Worm (Caenorhabditis elegans) whole organism, L3 larva: ENCODE data around the gene srg-6.

Experiments used
- R02D3.7 ChIP-seq: fragments of 150-350 bp; optimal IDR thresholded peaks from 2 replicates; lab custom pipeline; 2014; ENCODE audit warnings: missing biosample characterization, missing genetic modification characterization
- ZK546.5 ChIP-seq: sonication (generic microtip); optimal IDR thresholded peaks from 2 replicates; lab custom pipeline; 2017; ENCODE audit warnings: missing biosample characterization, missing genetic modification characterization
- aly-2 ChIP-seq: fragments of 150-350 bp; optimal IDR thresholded peaks from 2 replicates; lab custom pipeline; 2014; ENCODE audit warnings: missing biosample characterization, missing genetic modification characterization
- ama-1 ChIP-seq: fragments of 150-350 bp; optimal IDR thresholded peaks from 2 replicates; lab custom pipeline; 2018
- ceh-16 ChIP-seq: sonication (generic microtip); optimal IDR thresholded peaks from 2 replicates; lab custom pipeline; 2017; ENCODE audit warnings: missing biosample characterization, missing genetic modification characterization
- ceh-82 ChIP-seq: fragments of 150-350 bp; optimal IDR thresholded peaks from 2 replicates; lab custom pipeline; 2014; ENCODE audit warnings: missing biosample characterization, missing genetic modification characterization
- ceh-9 ChIP-seq: sonication (generic microtip); optimal IDR thresholded peaks from 2 replicates; lab custom pipeline; 2018; ENCODE audit warnings: missing biosample characterization, missing genetic modification characterization
- daf-12 ChIP-seq: fragments of 150-350 bp; optimal IDR thresholded peaks from 2 replicates; lab custom pipeline; 2014; ENCODE audit warnings: missing biosample characterization, missing genetic modification reagents, missing genetic modification characterization
- elt-1 ChIP-seq: fragments of 150-350 bp; optimal IDR thresholded peaks from 2 replicates; lab custom pipeline; 2014; ENCODE audit warnings: missing biosample characterization, missing genetic modification characterization
- elt-2 ChIP-seq: sonication (generic microtip); optimal IDR thresholded peaks from 2 replicates; lab custom pipeline; 2016; ENCODE audit warnings: missing genetic modification reagents, mild to moderate bottlenecking, missing genetic modification characterization, missing compliant biosample characterization
- elt-3 ChIP-seq, 3 experiments: fragments of 150-350 bp in 1 of 3; sonication (generic microtip) in 2 of 3; optimal IDR thresholded peaks; 2 replicates in 2 of 3; 4 replicates in 1 of 3; lab custom pipeline; 2014 to 2017; ENCODE audit warnings: missing biosample characterization in 3 of 3, missing genetic modification characterization in 3 of 3
- eor-1 ChIP-seq, 2 experiments: fragments of 150-350 bp; optimal IDR thresholded peaks; 2 replicates each; lab custom pipeline; 2014 to 2018; ENCODE audit warnings: missing biosample characterization in 2 of 2, missing genetic modification characterization in 2 of 2
- fkh-10 ChIP-seq: sonication (generic microtip); optimal IDR thresholded peaks from 2 replicates; lab custom pipeline; 2017; ENCODE audit warnings: missing biosample characterization, missing genetic modification reagents, missing genetic modification characterization
- fkh-2 ChIP-seq: fragments of 150-350 bp; optimal IDR thresholded peaks from 2 replicates; lab custom pipeline; 2014; ENCODE audit warnings: missing biosample characterization, missing genetic modification reagents, missing genetic modification characterization
- hmg-11 ChIP-seq: sonication (generic microtip); optimal IDR thresholded peaks from 2 replicates; lab custom pipeline; 2016; ENCODE audit warnings: missing genetic modification characterization, missing compliant biosample characterization
- jun-1 ChIP-seq: fragments of 150-350 bp; optimal IDR thresholded peaks from 2 replicates; lab custom pipeline; 2014; ENCODE audit warnings: missing biosample characterization, missing genetic modification reagents, missing genetic modification characterization
- lin-15B ChIP-seq: fragments of 150-350 bp; optimal IDR thresholded peaks from 2 replicates; lab custom pipeline; 2014; ENCODE audit warnings: missing biosample characterization, missing genetic modification characterization
- lin-39 ChIP-seq: fragments of 150-350 bp; optimal IDR thresholded peaks from 2 replicates; lab custom pipeline; 2018; ENCODE audit warnings: missing biosample characterization, missing genetic modification reagents, missing genetic modification characterization
- lsy-12 ChIP-seq: sonication (generic microtip); optimal IDR thresholded peaks from 2 replicates; lab custom pipeline; 2016; ENCODE audit warnings: mild to moderate bottlenecking, missing genetic modification characterization, missing compliant biosample characterization
- mdl-1 ChIP-seq: fragments of 150-350 bp; optimal IDR thresholded peaks from 2 replicates; lab custom pipeline; 2014; ENCODE audit warnings: missing biosample characterization, missing genetic modification characterization
- mml-1 ChIP-seq: fragments of 150-350 bp; sonication (generic microtip); optimal IDR thresholded peaks from 3 replicates; lab custom pipeline; 2014; ENCODE audit warnings: missing biosample characterization, missing genetic modification characterization
- nfya-1 ChIP-seq: sonication (generic microtip); optimal IDR thresholded peaks from 2 replicates; lab custom pipeline; 2017; ENCODE audit warnings: missing genetic modification characterization, mild to moderate bottlenecking, missing compliant biosample characterization, antibody characterized with exemption, moderate library complexity; ENCODE audit not compliant: insufficient read depth
- nhr-11 ChIP-seq: fragments of 150-350 bp; optimal IDR thresholded peaks from 2 replicates; lab custom pipeline; 2014; ENCODE audit warnings: missing biosample characterization, missing genetic modification characterization
- nhr-12 ChIP-seq: fragments of 150-350 bp; optimal IDR thresholded peaks from 2 replicates; lab custom pipeline; 2014; ENCODE audit warnings: missing biosample characterization, missing genetic modification characterization
- nhr-23 ChIP-seq: fragments of 150-350 bp; optimal IDR thresholded peaks from 2 replicates; lab custom pipeline; 2014; ENCODE audit warnings: missing biosample characterization, missing genetic modification reagents, missing genetic modification characterization
- nhr-237 ChIP-seq: fragments of 150-350 bp; optimal IDR thresholded peaks from 2 replicates; lab custom pipeline; 2014; ENCODE audit warnings: missing biosample characterization, missing genetic modification characterization
- nhr-25 ChIP-seq: sonication (generic microtip); optimal IDR thresholded peaks from 2 replicates; lab custom pipeline; 2017; ENCODE audit warnings: missing biosample characterization, missing genetic modification characterization
- nhr-28 ChIP-seq: fragments of 150-350 bp; optimal IDR thresholded peaks from 2 replicates; lab custom pipeline; 2014; ENCODE audit warnings: missing biosample characterization, missing genetic modification characterization
- nhr-67 ChIP-seq: fragments of 150-350 bp; optimal IDR thresholded peaks from 2 replicates; lab custom pipeline; 2014; ENCODE audit warnings: missing biosample characterization, missing genetic modification characterization
- nhr-76 ChIP-seq: fragments of 150-350 bp; sonication (generic microtip); optimal IDR thresholded peaks from 5 replicates; lab custom pipeline; 2014; ENCODE audit warnings: missing biosample characterization, missing genetic modification characterization
- pha-4 ChIP-seq: fragments of 150-350 bp; optimal IDR thresholded peaks from 2 replicates; lab custom pipeline; 2014; ENCODE audit warnings: missing biosample characterization, missing genetic modification reagents, missing genetic modification characterization
- pqm-1 ChIP-seq: fragments of 150-350 bp; optimal IDR thresholded peaks from 2 replicates; lab custom pipeline; 2017; ENCODE audit warnings: missing biosample characterization, missing genetic modification characterization, inconsistent platforms
- sea-2 ChIP-seq: fragments of 150-350 bp; sonication (generic microtip); optimal IDR thresholded peaks from 4 replicates; lab custom pipeline; 2014; ENCODE audit warnings: missing biosample characterization, missing genetic modification reagents, missing genetic modification characterization
- snpc-4 ChIP-seq: fragments of 150-350 bp; optimal IDR thresholded peaks from 2 replicates; lab custom pipeline; 2014; ENCODE audit warnings: missing biosample characterization, missing genetic modification characterization
- unc-62 ChIP-seq: fragments of 150-350 bp; sonication (generic microtip); optimal IDR thresholded peaks from 4 replicates; lab custom pipeline; 2014; ENCODE audit warnings: missing biosample characterization, missing genetic modification reagents, missing genetic modification characterization
- zag-1 ChIP-seq: fragments of 150-350 bp; optimal IDR thresholded peaks from 2 replicates; lab custom pipeline; 2014; ENCODE audit warnings: missing biosample characterization, missing genetic modification characterization
- ztf-4 ChIP-seq: fragments of 150-350 bp; optimal IDR thresholded peaks from 2 replicates; lab custom pipeline; 2014; ENCODE audit warnings: missing biosample characterization, missing genetic modification characterization

Gene srg-6

DNA sequence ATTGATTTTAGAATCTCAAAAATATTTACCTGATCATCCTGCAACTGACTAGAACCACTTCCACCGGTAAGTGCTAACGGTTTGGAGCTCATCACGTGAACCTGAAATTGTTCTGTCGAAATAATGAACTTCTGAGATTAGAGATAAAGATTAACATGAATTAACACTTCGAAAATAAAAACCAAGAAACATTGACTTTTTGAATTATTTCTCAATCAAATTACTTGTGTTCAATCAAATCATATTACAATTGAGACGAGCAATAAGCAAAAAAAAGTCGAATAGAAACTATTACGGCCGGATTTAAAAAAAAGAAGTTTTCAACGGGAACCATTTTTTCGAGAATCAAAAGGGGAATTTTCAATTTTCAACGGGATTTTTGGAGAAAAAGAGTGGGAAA is 20.1 kb downstream of the srg-6 start, which contains the start of gene bcas-2:
Gene bcas-2 (minus strand): TSS at position 101 of the 400 bp plus-strand sequence.
- no peak for TF ChIP-seq ceh-9 (tag; lab: Kevin White, UChicago)
- no peak for TF ChIP-seq ztf-4
- TF ChIP-seq fkh-2 (tag; lab: Kevin White, UChicago) = no peak
- no peak for TF ChIP-seq elt-1
- TF ChIP-seq nhr-25 (tag; lab: Kevin White, UChicago) = no peak
- no peak for TF ChIP-seq elt-2 (tag; lab: Kevin White, UChicago)
- TF ChIP-seq nhr-23 = no peak
- no peak for TF ChIP-seq sea-2 (GFP tag; lab: Kevin White, UChicago)
- no peak for TF ChIP-seq ceh-82 (tag; lab: Kevin White, UChicago)
- TF ChIP-seq ceh-16 (tag; lab: Kevin White, UChicago) = no peak
- TF ChIP-seq nhr-67 (tag; lab: Kevin White, UChicago) = no peak
- TF ChIP-seq nhr-28 (tag; lab: Kevin White, UChicago) = no peak
- no peak for TF ChIP-seq jun-1
- no peak for TF ChIP-seq lin-15B (tag; lab: Kevin White, UChicago)
- TF ChIP-seq nhr-11 (tag; lab: Kevin White, UChicago) = no peak
- TF ChIP-seq snpc-4 = no peak
- TF ChIP-seq unc-62 = no peak
- TF ChIP-seq, all 47 proteins: peak for 0

DNA sequence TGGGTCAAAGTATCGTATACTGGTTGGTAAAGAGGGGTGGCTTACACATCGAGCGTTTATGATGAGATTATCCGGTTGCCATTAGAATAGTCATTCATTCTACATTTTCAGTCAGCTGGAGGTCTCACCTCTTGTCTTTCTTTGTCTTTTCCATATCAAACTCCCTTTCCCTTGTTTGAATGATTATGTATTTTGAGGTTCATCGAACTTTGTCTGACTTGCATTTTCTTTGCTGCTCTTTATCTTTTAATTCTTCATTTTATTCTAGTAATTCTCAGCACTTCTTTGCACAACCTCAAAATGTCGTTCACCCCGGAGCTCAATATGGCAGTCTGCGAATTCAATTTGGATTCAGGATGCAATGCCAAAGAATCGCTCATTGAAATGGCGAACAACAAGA is 25.3 kb downstream of the srg-6 start, which contains the start of gene T12A2.3:
Gene T12A2.3 (plus strand): TSS at position 301 of the 400 bp plus-strand sequence.
- TF ChIP-seq nhr-25 (tag; lab: Kevin White, UChicago) (no peak), ZK546.5 (tag; lab: Kevin White, UChicago) (no peak), fkh-10 (GFP tag; lab: Kevin White, UChicago) (no peak), daf-12 (tag; lab: Kevin White, UChicago) (no peak), nhr-28 (tag; lab: Kevin White, UChicago) (no peak), jun-1 (no peak), unc-62 (no peak), nhr-76 (tag; lab: Kevin White, UChicago) (no peak)

DNA sequence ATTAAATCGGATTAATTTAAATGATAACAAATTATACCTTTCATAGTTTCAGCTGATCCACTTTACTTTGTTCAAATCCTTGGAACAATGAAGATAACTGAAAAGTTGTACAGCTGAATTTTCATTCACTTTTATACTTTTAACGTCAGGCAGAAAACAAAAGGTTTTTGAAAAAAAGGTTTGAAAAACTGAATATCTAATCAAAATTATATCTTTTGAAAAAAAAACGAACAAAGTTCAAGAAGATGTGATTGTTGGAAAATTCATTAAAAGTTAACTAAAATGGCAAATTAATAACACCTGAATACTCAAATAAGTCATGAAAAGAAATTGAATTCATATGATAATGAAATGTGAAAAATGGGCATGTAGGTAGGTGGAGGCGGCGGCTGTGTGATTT is 29.2 kb downstream of the srg-6 start, which contains the start of gene T12A2.21:
Gene T12A2.21 (minus strand): TSS at position 101 of the 400 bp plus-strand sequence.
- TF ChIP-seq nhr-23 (no peak), ceh-9 (tag; lab: Kevin White, UChicago) (no peak), R02D3.7 (tag; lab: Kevin White, UChicago) (no peak), aly-2 (no peak), ama-1 (lab: Kevin White, UChicago) (no peak), nhr-67 (tag; lab: Kevin White, UChicago) (no peak), mdl-1 (tag; lab: Kevin White, UChicago) (no peak), lin-39 (no peak), eor-1 (tag; optimal IDR thresholded peaks at IDR 0.05; lab: Kevin White, UChicago) (no peak)

DNA sequence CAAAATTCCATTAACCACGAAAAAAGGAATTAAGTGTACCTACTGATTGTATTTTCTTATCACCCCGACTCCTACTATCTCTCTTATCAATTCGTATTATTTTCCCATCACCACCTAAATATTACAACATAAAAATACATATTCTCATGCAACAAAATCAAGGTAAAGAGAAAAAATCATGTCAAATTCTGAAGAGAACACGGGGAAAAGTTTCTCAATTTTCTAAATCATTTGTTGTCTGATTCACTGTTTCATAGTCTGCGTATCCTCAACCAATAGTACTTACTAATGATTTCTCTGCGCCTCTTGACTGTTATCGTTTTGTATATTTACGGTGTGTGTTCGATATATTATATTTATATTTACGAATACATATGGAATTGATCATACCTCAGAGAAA is 33.9 kb downstream of the srg-6 start:
- TF ChIP-seq elt-2 (tag; lab: Kevin White, UChicago) = peak; percentile 95
- TF ChIP-seq ceh-16 (tag; lab: Kevin White, UChicago) = no peak
- peak; percentile 94 for TF ChIP-seq pqm-1 (tag; lab: Kevin White, UChicago)
- TF ChIP-seq unc-62 = no peak
- TF ChIP-seq pha-4 (tag; lab: Kevin White, UChicago) = peak; percentile 87
- no peak for TF ChIP-seq zag-1 (tag; lab: Kevin White, UChicago)
- peak; percentile 4 for TF ChIP-seq nhr-25 (tag; lab: Kevin White, UChicago)
- no peak for TF ChIP-seq ceh-9 (tag; lab: Kevin White, UChicago)
- no peak for TF ChIP-seq ama-1 (lab: Kevin White, UChicago)
- no peak for TF ChIP-seq fkh-2 (tag; lab: Kevin White, UChicago)
- no peak for TF ChIP-seq R02D3.7 (tag; lab: Kevin White, UChicago)
- no peak for TF ChIP-seq elt-3 (tag; optimal IDR thresholded peaks at IDR 0.05; lab: Kevin White, UChicago)
- TF ChIP-seq nhr-28 (tag; lab: Kevin White, UChicago) = no peak
- TF ChIP-seq nhr-12 (tag; lab: Kevin White, UChicago) = no peak
- TF ChIP-seq nhr-11 (tag; lab: Kevin White, UChicago) = no peak
- TF ChIP-seq jun-1 = peak; percentile 33
- TF ChIP-seq snpc-4 = no peak
- no peak for TF ChIP-seq lsy-12
- TF ChIP-seq nfya-1 (tag; lab: Kevin White, UChicago) = peak; percentile 14
- no peak for TF ChIP-seq elt-1

DNA sequence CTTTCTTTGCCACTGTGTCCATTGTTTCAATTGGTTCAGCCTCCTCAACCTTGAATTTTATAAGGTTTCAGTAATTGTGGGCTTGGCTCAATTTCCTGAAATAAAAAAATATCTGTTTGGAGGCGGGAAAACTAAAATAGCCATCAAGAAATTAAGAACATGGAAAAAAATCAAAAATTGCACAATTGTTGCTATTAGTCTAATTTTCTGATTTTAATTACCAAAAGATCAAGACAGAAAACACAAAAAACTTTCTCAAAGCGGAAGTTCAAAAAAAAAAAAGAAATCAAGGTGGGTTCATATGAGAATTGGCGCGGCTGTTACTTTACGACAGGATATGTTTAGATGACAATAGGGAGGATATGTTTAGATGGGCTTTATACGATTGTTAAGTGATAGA is 34.9 kb downstream of the srg-6 start, which contains the start of gene esyt-2:
Gene esyt-2 (minus strand): TSS at position 101 of the 400 bp plus-strand sequence.
- TF ChIP-seq mml-1 (tag; lab: Kevin White, UChicago) = no peak
- TF ChIP-seq nhr-237 = no peak
- TF ChIP-seq nhr-23 = no peak
- no peak for TF ChIP-seq hmg-11 (tag; lab: Kevin White, UChicago)
- TF ChIP-seq eor-1 (tag; optimal IDR thresholded peaks at IDR 0.05; lab: Kevin White, UChicago) = no peak
- TF ChIP-seq unc-62 = no peak
- no peak for TF ChIP-seq lin-39
- TF ChIP-seq pha-4 (tag; lab: Kevin White, UChicago) = no peak
- no peak for TF ChIP-seq snpc-4
- TF ChIP-seq nhr-12 (tag; lab: Kevin White, UChicago) = no peak
- no peak for TF ChIP-seq mdl-1 (tag; lab: Kevin White, UChicago)
- TF ChIP-seq R02D3.7 (tag; lab: Kevin White, UChicago) = no peak
- no peak for TF ChIP-seq nhr-11 (tag; lab: Kevin White, UChicago)
- TF ChIP-seq fkh-2 (tag; lab: Kevin White, UChicago) = no peak
